Worm (Caenorhabditis elegans): ENCODE measurements around the gene pigq-1.

ce11 chrIV:11159886-11160285, 12.8 kb upstream of the pigq-1 start, which contains the start of gene mboa-4:
- TF ChIP-seq nhr-28 (tag; optimal IDR thresholded peaks at IDR 0.05) = no peak
- TF ChIP-seq Y5F2A.4 (GFP tag; optimal IDR thresholded peaks at IDR 0.05) = no peak
- no peak for TF ChIP-seq unc-39 (tag; optimal IDR thresholded peaks at IDR 0.05)
- TF ChIP-seq lin-15B (tag; optimal IDR thresholded peaks at IDR 0.05) = no peak
- TF ChIP-seq madf-9 (GFP tag; conservative IDR thresholded peaks at IDR 0.05) = no peak
- no peak for TF ChIP-seq nhr-11 (tag; optimal IDR thresholded peaks at IDR 0.05)
- TF ChIP-seq Y105C5A.15 (GFP tag; IDR thresholded peaks at IDR 0.05) = no peak
- no peak for TF ChIP-seq zfp-3 (GFP tag; conservative IDR thresholded peaks at IDR 0.05)
- TF ChIP-seq ces-1 (GFP tag; optimal IDR thresholded peaks at IDR 0.05) = no peak
